Worm (Caenorhabditis elegans) whole organism, L4/young adult: ENCODE measurements around the gene C40C9.4.

Experiments
- W03F9.2 ChIP-seq: fragments of 150-350 bp; optimal IDR thresholded peaks from 2 replicates; lab custom pipeline; 2014; ENCODE audit warnings: missing biosample characterization, missing genetic modification characterization
- him-1 ChIP-seq: sonication (generic microtip); optimal IDR thresholded peaks from 2 replicates; lab custom pipeline; 2016; ENCODE audit warnings: missing genotype, missing genetic modification reagents, missing genetic modification characterization, missing compliant biosample characterization

ce11 chrX:13605854-13606253 is 45.0 kb upstream of the C40C9.4 start:
- TF ChIP-seq W03F9.2 (tag; lab: Kevin White, UChicago): no peak
- TF ChIP-seq him-1: no peak
